Fruit fly (Drosophila melanogaster) whole organism, embryonic: ENCODE results near the gene SecS.

ENCODE experiments used
- Atf-2 ChIP-seq: fragments of 200-800 bp; sonication (Bioruptor generic); optimal IDR thresholded peaks from 2 replicates; lab custom pipeline; 2016; ENCODE audit warnings: missing biosample characterization, missing genetic modification characterization
- Bgb ChIP-seq: fragments of 200-800 bp; sonication (Bioruptor generic); IDR thresholded peaks from 2 replicates; pipeline ENCODE4 v1.3.6; 2022; ENCODE audit warnings: missing biosample characterization, missing genetic modification characterization; ENCODE audit not compliant: partially characterized antibody
- CG10209 ChIP-seq: fragments of 200-800 bp; sonication (Bioruptor generic); optimal IDR thresholded peaks from 3 replicates; lab custom pipeline; 2017; ENCODE audit warnings: missing biosample characterization, mild to moderate bottlenecking, missing genetic modification characterization, missing genetic modification reagents
- CG10274 ChIP-seq: fragments of 200-800 bp; sonication (Bioruptor generic); optimal IDR thresholded peaks from 3 replicates; lab custom pipeline; 2017; ENCODE audit warnings: missing biosample characterization, mild to moderate bottlenecking, missing genetic modification characterization
- CG10431 ChIP-seq: fragments of 200-800 bp; sonication (Bioruptor generic); optimal IDR thresholded peaks from 3 replicates; lab custom pipeline; 2018; ENCODE audit warnings: missing biosample characterization, mild to moderate bottlenecking, missing genetic modification characterization
- CG11398 ChIP-seq: fragments of 200-800 bp; sonication (Bioruptor generic); optimal IDR thresholded peaks from 2 replicates; lab custom pipeline; 2016; ENCODE audit warnings: missing biosample characterization, missing genetic modification characterization
- CG12769 ChIP-seq: fragments of 200-800 bp; sonication (Bioruptor generic); optimal IDR thresholded peaks from 2 replicates; lab custom pipeline; 2019; ENCODE audit warnings: missing biosample characterization, mild to moderate bottlenecking, missing genetic modification characterization, moderate library complexity
- CG12942 ChIP-seq: fragments of 200-800 bp; sonication (Bioruptor generic); optimal IDR thresholded peaks from 3 replicates; lab custom pipeline; 2016; ENCODE audit warnings: missing biosample characterization, missing genetic modification characterization
- CG14860 ChIP-seq: fragments of 200-800 bp; sonication (Bioruptor generic); IDR thresholded peaks from 3 replicates; pipeline ENCODE4 v1.3.6; 2022; ENCODE audit warnings: missing biosample characterization, missing genetic modification characterization; ENCODE audit not compliant: partially characterized antibody
- CG16815 ChIP-seq: fragments of 200-800 bp; sonication (Bioruptor generic); optimal IDR thresholded peaks from 3 replicates; lab custom pipeline; 2017; ENCODE audit warnings: missing biosample characterization, mild to moderate bottlenecking, missing genetic modification characterization
- CG17186 ChIP-seq: fragments of 200-800 bp; sonication (Bioruptor generic); optimal IDR thresholded peaks from 3 replicates; lab custom pipeline; 2017; ENCODE audit warnings: missing biosample characterization, missing genetic modification reagents, missing genetic modification characterization
- CG17359 ChIP-seq: fragments of 200-800 bp; sonication (Bioruptor generic); optimal IDR thresholded peaks from 3 replicates; lab custom pipeline; 2018; ENCODE audit warnings: missing biosample characterization, mild to moderate bottlenecking, missing genetic modification characterization, moderate library complexity
- CG18011 ChIP-seq: fragments of 200-800 bp; sonication (Bioruptor generic); optimal IDR thresholded peaks from 2 replicates; lab custom pipeline; 2017; ENCODE audit warnings: missing biosample characterization, missing genetic modification characterization, mild to moderate bottlenecking, moderate library complexity, missing genotype
- CG3726 ChIP-seq: fragments of 200-800 bp; sonication (Bioruptor generic); IDR thresholded peaks from 3 replicates; pipeline ENCODE4, ENCODE4 v1.3.6; 2022; ENCODE audit warnings: missing biosample characterization, missing genetic modification characterization
- CG4707 ChIP-seq: fragments of 200-800 bp; sonication (Bioruptor generic); optimal IDR thresholded peaks from 2 replicates; lab custom pipeline; 2018; ENCODE audit warnings: missing biosample characterization, mild to moderate bottlenecking, missing genetic modification characterization, moderate library complexity
- CG4730 ChIP-seq: fragments of 200-800 bp; sonication (Bioruptor generic); IDR thresholded peaks from 2 replicates; pipeline ENCODE4 v1.3.6; 2022; ENCODE audit warnings: missing biosample characterization, missing genetic modification characterization
- CG5953 ChIP-seq: fragments of 200-800 bp; sonication (Bioruptor generic); IDR thresholded peaks from 2 replicates; pipeline ENCODE4 v1.3.6; 2022; ENCODE audit warnings: missing biosample characterization, missing genetic modification characterization
- CG7786 ChIP-seq: fragments of 200-800 bp; sonication (Bioruptor generic); optimal IDR thresholded peaks from 2 replicates; lab custom pipeline; 2016; ENCODE audit warnings: missing biosample characterization, missing genetic modification characterization
- CG7987 ChIP-seq: fragments of 200-800 bp; sonication (Bioruptor generic); optimal IDR thresholded peaks from 2 replicates; lab custom pipeline; 2018; ENCODE audit warnings: missing biosample characterization, mild to moderate bottlenecking, missing genetic modification characterization, moderate library complexity
- CG8089 ChIP-seq: fragments of 200-800 bp; sonication (Bioruptor generic); optimal IDR thresholded peaks from 3 replicates; lab custom pipeline; 2016; ENCODE audit warnings: missing biosample characterization, missing genetic modification characterization
- CkIIα-i1 ChIP-seq: fragments of 200-800 bp; sonication (Bioruptor generic); IDR thresholded peaks from 2 replicates; pipeline ENCODE4 v1.3.6; 2022; ENCODE audit warnings: missing biosample characterization, missing genetic modification characterization
- Dad ChIP-seq: fragments of 200-800 bp; sonication (Bioruptor generic); optimal IDR thresholded peaks from 3 replicates; lab custom pipeline; 2016; ENCODE audit warnings: missing biosample characterization, missing genetic modification characterization
- HHEX ChIP-seq: fragments of 200-800 bp; sonication (Bioruptor generic); optimal IDR thresholded peaks from 3 replicates; lab custom pipeline; 2017; ENCODE audit warnings: missing biosample characterization, mild to moderate bottlenecking, missing genetic modification characterization, missing genetic modification reagents
- MESR4 ChIP-seq: fragments of 200-800 bp; sonication (Bioruptor generic); optimal IDR thresholded peaks from 2 replicates; lab custom pipeline; 2018; ENCODE audit warnings: missing biosample characterization, mild to moderate bottlenecking, missing genetic modification characterization, moderate library complexity
- Meics ChIP-seq: fragments of 200-800 bp; sonication (Bioruptor generic); optimal IDR thresholded peaks from 2 replicates; lab custom pipeline; 2017; ENCODE audit warnings: missing biosample characterization, mild to moderate bottlenecking, missing genetic modification characterization
- Poxn ChIP-seq: fragments of 200-800 bp; sonication (Bioruptor generic); IDR thresholded peaks from 2 replicates; pipeline ENCODE4 v1.3.6; 2022; ENCODE audit warnings: missing biosample characterization, missing genetic modification characterization
- Ptx1 ChIP-seq: fragments of 200-800 bp; sonication (Bioruptor generic); IDR thresholded peaks from 2 replicates; pipeline ENCODE4 v1.3.6; 2022; ENCODE audit warnings: missing biosample characterization, missing genetic modification characterization
- Sox102F ChIP-seq: fragments of 200-800 bp; sonication (Bioruptor generic); optimal IDR thresholded peaks from 2 replicates; lab custom pipeline; 2018; ENCODE audit warnings: missing biosample characterization, mild to moderate bottlenecking, missing genetic modification characterization, moderate library complexity
- Sry-β ChIP-seq: fragments of 200-800 bp; sonication (Bioruptor generic); optimal IDR thresholded peaks from 2 replicates; lab custom pipeline; 2018; ENCODE audit warnings: missing biosample characterization, mild to moderate bottlenecking, missing genetic modification characterization, moderate library complexity
- ara ChIP-seq: fragments of 200-800 bp; sonication (Bioruptor generic); IDR thresholded peaks from 2 replicates; pipeline ENCODE4 v1.3.6; 2022; ENCODE audit warnings: missing biosample characterization, missing genetic modification characterization
- ase ChIP-seq: fragments of 200-800 bp; sonication (Bioruptor generic); IDR thresholded peaks from 3 replicates; pipeline ENCODE4 v1.3.6; 2022; ENCODE audit warnings: missing biosample characterization, missing genetic modification characterization
- br ChIP-seq: fragments of >200 bp; optimal IDR thresholded peaks from 2 replicates; lab custom pipeline; 2017
- disco-r ChIP-seq: fragments of 200-800 bp; sonication (Bioruptor generic); optimal IDR thresholded peaks from 2 replicates; lab custom pipeline; 2016; ENCODE audit warnings: missing biosample characterization, missing genetic modification characterization
- dmrt99B ChIP-seq: fragments of 200-800 bp; sonication (Bioruptor generic); optimal IDR thresholded peaks from 2 replicates; lab custom pipeline; 2018; ENCODE audit warnings: missing biosample characterization, mild to moderate bottlenecking, missing genetic modification characterization, moderate library complexity
- esg ChIP-seq: fragments of 200-800 bp; sonication (Bioruptor generic); conservative IDR thresholded peaks from 2 replicates; pipeline ENCODE4 v1.3.6; 2022; ENCODE audit warnings: missing biosample characterization, missing genetic modification characterization
- gem ChIP-seq: fragments of 200-800 bp; sonication (Bioruptor generic); optimal IDR thresholded peaks from 2 replicates; lab custom pipeline; 2019; ENCODE audit warnings: missing biosample characterization, mild to moderate bottlenecking, missing genetic modification characterization, moderate library complexity
- gsb ChIP-seq: fragments of 200-800 bp; sonication (Bioruptor generic); IDR thresholded peaks from 2 replicates; pipeline ENCODE4 v1.3.6; 2022; ENCODE audit warnings: missing biosample characterization, missing genetic modification characterization
- hb ChIP-seq: fragments of 200-800 bp; sonication (Bioruptor generic); IDR thresholded peaks from 3 replicates; pipeline ENCODE4 v1.3.6; 2022; ENCODE audit warnings: missing biosample characterization, missing genetic modification characterization; ENCODE audit not compliant: partially characterized antibody
- hbn ChIP-seq: fragments of 200-800 bp; sonication (Bioruptor generic); IDR thresholded peaks from 2 replicates; pipeline ENCODE4 v1.3.6; 2022; ENCODE audit warnings: missing biosample characterization, missing genetic modification characterization; ENCODE audit not compliant: partially characterized antibody
- hth ChIP-seq: fragments of >200 bp; optimal IDR thresholded peaks from 2 replicates; lab custom pipeline; 2017; ENCODE audit warnings: inconsistent platforms
- ken ChIP-seq: fragments of 200-800 bp; sonication (Bioruptor generic); IDR thresholded peaks from 3 replicates; pipeline ENCODE4 v1.3.6; 2022; ENCODE audit warnings: missing biosample characterization, missing genetic modification characterization
- nerfin-2 ChIP-seq: fragments of 200-800 bp; sonication (Bioruptor generic); IDR thresholded peaks from 2 replicates; pipeline ENCODE4 v1.3.6; 2022; ENCODE audit warnings: missing biosample characterization, missing genetic modification characterization; ENCODE audit not compliant: partially characterized antibody
- nom ChIP-seq: fragments of 200-800 bp; sonication (Bioruptor generic); optimal IDR thresholded peaks from 2 replicates; lab custom pipeline; 2017; ENCODE audit warnings: missing biosample characterization, missing genetic modification characterization, mild to moderate bottlenecking, moderate library complexity, missing genetic modification reagents
- pan ChIP-seq, 4 experiments: fragments of >200 bp in 3 of 4; fragments of 200-800 bp in 1 of 4; sonication (Bioruptor generic) in 1 of 4; optimal IDR thresholded peaks in 3 of 4; IDR thresholded peaks in 1 of 4; 2 replicates each; pipeline versions ENCODE4 v1.3.6 to Lab custom; 2017 to 2022; ENCODE audit warnings: missing biosample characterization in 2 of 4, missing genetic modification characterization in 2 of 4, mixed read lengths in 1 of 4
- peb ChIP-seq: fragments of 200-800 bp; sonication (Bioruptor generic); IDR thresholded peaks from 2 replicates; pipeline ENCODE4 v1.3.6; 2022; ENCODE audit warnings: missing biosample characterization, missing genetic modification characterization
- ranshi ChIP-seq: fragments of 200-800 bp; sonication (Bioruptor generic); IDR thresholded peaks from 2 replicates; pipeline ENCODE4 v1.3.6; 2022; ENCODE audit warnings: missing biosample characterization, missing genetic modification characterization
- salm ChIP-seq: fragments of 200-800 bp; sonication (Bioruptor generic); optimal IDR thresholded peaks from 2 replicates; lab custom pipeline; 2018; ENCODE audit warnings: missing biosample characterization, mild to moderate bottlenecking, missing genetic modification characterization
- stwl ChIP-seq: fragments of 200-800 bp; sonication (Bioruptor generic); optimal IDR thresholded peaks from 3 replicates; lab custom pipeline; 2018; ENCODE audit warnings: missing biosample characterization, mild to moderate bottlenecking, missing genetic modification characterization, moderate library complexity
- sug ChIP-seq: fragments of 200-800 bp; optimal IDR thresholded peaks from 2 replicates; lab custom pipeline; 2019; ENCODE audit warnings: missing biosample characterization, mild to moderate bottlenecking, missing genetic modification characterization, moderate library complexity
- wor ChIP-seq: fragments of 200-800 bp; sonication (Bioruptor generic); IDR thresholded peaks from 2 replicates; pipeline ENCODE4 v1.3.6; 2022; ENCODE audit warnings: missing biosample characterization, missing genetic modification characterization

Gene SecS

DNA sequence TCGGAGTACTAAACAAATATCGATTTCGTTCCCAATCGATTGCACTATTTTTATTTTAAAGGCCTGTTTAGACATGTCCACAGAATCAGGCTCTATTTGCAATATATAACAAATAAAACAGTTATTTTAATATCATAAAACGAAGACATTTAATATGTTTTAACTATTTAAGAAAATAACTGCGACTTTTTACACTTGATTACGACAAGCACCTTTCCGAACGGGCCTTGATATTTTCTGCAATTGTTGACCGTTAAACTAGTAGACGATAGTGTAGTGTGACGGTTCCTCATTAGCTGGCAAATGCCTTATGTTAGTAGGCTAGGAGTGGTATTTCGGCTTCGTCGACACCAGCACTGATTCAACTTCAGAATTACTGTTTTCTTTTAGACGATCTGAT is 32.6 kb upstream of the SecS start, which contains the start of the genes CG2931 and Rheb (continued):
- TF ChIP-seq disco-r (GFP tag; lab: Kevin White, UChicago): no peak
- peak; percentile 31; the same call in 1 of the 2 replicates for TF ChIP-seq CG4730
- peak; percentile 50 for TF ChIP-seq CG18011
- TF ChIP-seq gem (tag; lab: Kevin White, UChicago): peak; percentile 84
- TF ChIP-seq CG17186 (GFP tag; lab: Kevin White, UChicago): peak; percentile 69
- TF ChIP-seq gsb (GFP tag; lab: Robert Waterston, UW): no peak
- TF ChIP-seq nerfin-2: 0 out of 2 replicates have a peak, but pooled peaks have one; percentile 30
- no peak for TF ChIP-seq br (lab: Kevin White, UChicago)
- no peak for TF ChIP-seq CG10274
- no peak for TF ChIP-seq CG4707 (GFP tag; lab: Kevin White, UChicago)
- TF ChIP-seq CG10431 (GFP tag; lab: Kevin White, UChicago): peak; percentile 16
- TF ChIP-seq nom (GFP tag; lab: Kevin White, UChicago): no peak
- TF ChIP-seq esg: peak; percentile 71
- peak; percentile 19 for TF ChIP-seq CG7786 (GFP tag; lab: Kevin White, UChicago)
- no peak for TF ChIP-seq Poxn
- TF ChIP-seq hb (GFP tag; lab: Robert Waterston, UW): peak; percentile 59; the same call in 2 of the 3 replicates
- peak; percentile 43 for TF ChIP-seq Dad (GFP tag; lab: Kevin White, UChicago)
- peak; percentile 47 for TF ChIP-seq peb
- peak; percentile 37 for TF ChIP-seq Atf-2
- TF ChIP-seq hth (lab: Kevin White, UChicago): no peak
- TF ChIP-seq MESR4 (GFP tag; lab: Kevin White, UChicago): peak; percentile 41
- TF ChIP-seq Bgb (GFP tag; lab: Robert Waterston, UW): peak; percentile 74
- peak; percentile 47 for TF ChIP-seq CG17359 (tag; lab: Kevin White, UChicago)
- TF ChIP-seq CG14860: peak; percentile 63; the same call in 2 of the 3 replicates
- peak; percentile 51 for TF ChIP-seq CG10209 (GFP tag; lab: Kevin White, UChicago)
- TF ChIP-seq ranshi (GFP tag; lab: Robert Waterston, UW): 0 out of 2 replicates have a peak, but pooled peaks have one; percentile 51
- TF ChIP-seq stwl: peak; percentile 87
- peak; percentile 16 for TF ChIP-seq CG7987 (GFP tag; lab: Kevin White, UChicago)
- no peak for TF ChIP-seq Sox102F (GFP tag; lab: Kevin White, UChicago)
- peak; percentile 32 for TF ChIP-seq Sry-β (GFP tag; lab: Kevin White, UChicago)
- peak; percentile 79 for TF ChIP-seq Ptx1
- TF ChIP-seq CG8089 (GFP tag; lab: Kevin White, UChicago): peak; percentile 4
- no peak for TF ChIP-seq dmrt99B
- peak; percentile 35 for TF ChIP-seq CG16815 (GFP tag; lab: Kevin White, UChicago)
- peak; percentile 66 for TF ChIP-seq ken
- TF ChIP-seq ara (GFP tag; lab: Robert Waterston, UW): peak; percentile 58
- no peak; the same call in 1 of the 2 replicates for TF ChIP-seq CG5953 (GFP tag; lab: Robert Waterston, UW)
- TF ChIP-seq CkIIα-i1: no peak
- peak; percentile 73 for TF ChIP-seq hbn
- peak; percentile 27 for TF ChIP-seq HHEX (GFP tag; lab: Kevin White, UChicago)
- TF ChIP-seq salm (tag; lab: Kevin White, UChicago): peak; percentile 16
- peak; percentile 63 for TF ChIP-seq sug
- TF ChIP-seq pan (optimal IDR thresholded peaks at IDR 0.05; lab: Kevin White, UChicago): no peak
- TF ChIP-seq pan (GFP tag; optimal IDR thresholded peaks at IDR 0.05 in 1 of 2, IDR thresholded peaks at IDR 0.05 in 1 of 2): peak in 1 of 2 experiments; percentile 79
- no peak for TF ChIP-seq CG12769
- peak; percentile 47; the same call in 2 of the 3 replicates for TF ChIP-seq ase (GFP tag; lab: Robert Waterston, UW)
- peak; percentile 58 for TF ChIP-seq CG12942 (GFP tag; lab: Kevin White, UChicago)
- no peak for TF ChIP-seq CG3726 (GFP tag; lab: Robert Waterston, UW)
- no peak for TF ChIP-seq CG11398
- TF ChIP-seq Meics: peak; percentile 44
- TF ChIP-seq wor (GFP tag; lab: Robert Waterston, UW): no peak
